Fruit fly (Drosophila melanogaster): Measurements from ENCODE around the gene SP555.

dm6 chr2L:5022602-5023001 is 14.9 kb upstream of the SP555 start:
- TF ChIP-seq h (optimal IDR thresholded peaks at IDR 0.05) (no peak), ttk (optimal IDR thresholded peaks at IDR 0.05) (no peak), psq (optimal IDR thresholded peaks at IDR 0.05) (no peak), Myc (optimal IDR thresholded peaks at IDR 0.05) (no peak)

All from Kc167 (cell line).